Fruit fly (Drosophila melanogaster) whole organism, embryonic: ENCODE results near the gene CG5509.

Source experiments
- Asciz ChIP-seq: fragments of 200-800 bp; sonication (Bioruptor generic); optimal IDR thresholded peaks from 2 replicates; lab custom pipeline; 2017; ENCODE audit warnings: missing biosample characterization, mild to moderate bottlenecking, missing genetic modification characterization, missing genetic modification reagents
- C15 ChIP-seq: fragments of 200-800 bp; sonication (Bioruptor generic); IDR thresholded peaks from 3 replicates; pipeline ENCODE4 v1.3.6; 2022; ENCODE audit warnings: missing biosample characterization, missing genetic modification characterization
- CG10543 ChIP-seq: fragments of 200-800 bp; sonication (Bioruptor generic); optimal IDR thresholded peaks from 3 replicates; lab custom pipeline; 2017; ENCODE audit warnings: missing biosample characterization, mild to moderate bottlenecking, missing genetic modification characterization, moderate library complexity
- CG11456 ChIP-seq: fragments of 200-800 bp; sonication (Bioruptor generic); IDR thresholded peaks from 3 replicates; pipeline ENCODE4 v1.3.6; 2022; ENCODE audit warnings: missing biosample characterization, missing genetic modification characterization
- CG14710 ChIP-seq: fragments of 200-800 bp; sonication (Bioruptor generic); optimal IDR thresholded peaks from 3 replicates; lab custom pipeline; 2019; ENCODE audit warnings: missing biosample characterization, mild to moderate bottlenecking, missing genetic modification characterization, moderate library complexity
- CG15479 ChIP-seq: fragments of 200-800 bp; sonication (Bioruptor generic); optimal IDR thresholded peaks from 3 replicates; lab custom pipeline; 2019; ENCODE audit warnings: missing biosample characterization, mild to moderate bottlenecking, missing genetic modification characterization, moderate library complexity
- CG16813 ChIP-seq: fragments of 200-800 bp; sonication (Bioruptor generic); IDR thresholded peaks from 3 replicates; pipeline ENCODE4 v1.3.6; 2022; ENCODE audit warnings: missing biosample characterization, missing genetic modification characterization; ENCODE audit not compliant: partially characterized antibody
- CG18262 ChIP-seq: fragments of 200-800 bp; optimal IDR thresholded peaks from 3 replicates; lab custom pipeline; 2019; ENCODE audit warnings: missing biosample characterization, mild to moderate bottlenecking, missing genetic modification characterization, moderate library complexity
- CG2129 ChIP-seq: fragments of 200-800 bp; sonication (Bioruptor generic); IDR thresholded peaks from 2 replicates; pipeline ENCODE4 v1.3.6; 2022; ENCODE audit warnings: missing biosample characterization, missing genetic modification characterization; ENCODE audit not compliant: partially characterized antibody
- CG2202 ChIP-seq: fragments of 200-800 bp; sonication (Bioruptor generic); optimal IDR thresholded peaks from 2 replicates; lab custom pipeline; 2018; ENCODE audit warnings: missing biosample characterization, mild to moderate bottlenecking, missing genetic modification characterization
- CG2712 ChIP-seq: fragments of 200-800 bp; optimal IDR thresholded peaks from 3 replicates; lab custom pipeline; 2019; ENCODE audit warnings: missing biosample characterization, mild to moderate bottlenecking, missing genetic modification characterization, moderate library complexity
- CG31441 ChIP-seq: fragments of 200-800 bp; sonication (Bioruptor generic); IDR thresholded peaks from 2 replicates; pipeline ENCODE4 v1.3.6; 2022; ENCODE audit warnings: missing biosample characterization, missing genetic modification characterization
- CG33213 ChIP-seq: fragments of 200-800 bp; sonication (Bioruptor generic); optimal IDR thresholded peaks from 3 replicates; lab custom pipeline; 2016; ENCODE audit warnings: missing biosample characterization, missing genetic modification characterization
- CG34224 ChIP-seq: fragments of 200-800 bp; sonication (Bioruptor generic); IDR thresholded peaks from 3 replicates; pipeline ENCODE4 v1.3.6; 2022; ENCODE audit warnings: missing biosample characterization, missing genetic modification characterization; ENCODE audit not compliant: partially characterized antibody
- CG4424 ChIP-seq: fragments of 200-800 bp; sonication (Bioruptor generic); optimal IDR thresholded peaks from 3 replicates; lab custom pipeline; 2016; ENCODE audit warnings: missing biosample characterization, missing genetic modification characterization
- CG6175 ChIP-seq: fragments of 200-800 bp; sonication (Bioruptor generic); IDR thresholded peaks from 3 replicates; pipeline ENCODE4 v1.3.6; 2022; ENCODE audit warnings: missing biosample characterization, missing genetic modification characterization
- CG7745 ChIP-seq: fragments of 200-800 bp; sonication (Bioruptor generic); optimal IDR thresholded peaks from 2 replicates; lab custom pipeline; 2018; ENCODE audit warnings: missing biosample characterization, mild to moderate bottlenecking, missing genetic modification characterization, moderate library complexity
- CG8089 ChIP-seq: fragments of 200-800 bp; sonication (Bioruptor generic); optimal IDR thresholded peaks from 3 replicates; lab custom pipeline; 2016; ENCODE audit warnings: missing biosample characterization, missing genetic modification characterization
- E2f1 ChIP-seq: fragments of 200-800 bp; sonication (Bioruptor generic); IDR thresholded peaks from 2 replicates; pipeline ENCODE4 v1.3.6; 2022; ENCODE audit warnings: missing biosample characterization, missing genetic modification characterization
- Ets97D ChIP-seq: fragments of 200-800 bp; sonication (Bioruptor generic); optimal IDR thresholded peaks from 3 replicates; lab custom pipeline; 2016; ENCODE audit warnings: missing biosample characterization, missing genetic modification characterization
- Gsc ChIP-seq: fragments of 200-800 bp; sonication (Bioruptor generic); IDR thresholded peaks from 2 replicates; pipeline ENCODE4 v1.3.6; 2022; ENCODE audit warnings: missing biosample characterization, missing genetic modification characterization
- Hey ChIP-seq: fragments of 200-800 bp; sonication (Bioruptor generic); optimal IDR thresholded peaks from 3 replicates; lab custom pipeline; 2018; ENCODE audit warnings: missing biosample characterization, mild to moderate bottlenecking, missing genetic modification characterization
- HmgZ ChIP-seq: fragments of 200-800 bp; sonication (Bioruptor generic); optimal IDR thresholded peaks from 2 replicates; lab custom pipeline; 2018; ENCODE audit warnings: missing biosample characterization, mild to moderate bottlenecking, missing genetic modification characterization
- MBD-R2 ChIP-seq: fragments of 200-800 bp; sonication (Bioruptor generic); IDR thresholded peaks from 2 replicates; pipeline ENCODE4 v1.3.6; 2022; ENCODE audit warnings: missing biosample characterization, missing genetic modification characterization
- MTF-1 ChIP-seq: fragments of 200-800 bp; sonication (Bioruptor generic); optimal IDR thresholded peaks from 2 replicates; lab custom pipeline; 2018; ENCODE audit warnings: missing biosample characterization, mild to moderate bottlenecking, missing genetic modification characterization, borderline replicate concordance
- Oli ChIP-seq: fragments of 200-800 bp; sonication (Bioruptor generic); optimal IDR thresholded peaks from 2 replicates; lab custom pipeline; 2018; ENCODE audit warnings: missing biosample characterization, mild to moderate bottlenecking, missing genetic modification characterization, moderate library complexity
- Six4 ChIP-seq: fragments of 200-800 bp; sonication (Bioruptor generic); optimal IDR thresholded peaks from 2 replicates; lab custom pipeline; 2016; ENCODE audit warnings: missing biosample characterization, missing genetic modification characterization
- Ssrp ChIP-seq: fragments of 200-800 bp; sonication (Bioruptor generic); optimal IDR thresholded peaks from 2 replicates; lab custom pipeline; 2018; ENCODE audit warnings: missing biosample characterization, mild to moderate bottlenecking, missing genetic modification characterization, moderate library complexity
- abd-A ChIP-seq: fragments of 200-800 bp; sonication (Bioruptor generic); optimal IDR thresholded peaks from 3 replicates; lab custom pipeline; 2019; ENCODE audit warnings: missing biosample characterization, mild to moderate bottlenecking, missing genetic modification characterization, moderate library complexity
- az2 ChIP-seq: fragments of 200-800 bp; sonication (Bioruptor generic); optimal IDR thresholded peaks from 3 replicates; lab custom pipeline; 2016; ENCODE audit warnings: missing biosample characterization, missing genetic modification characterization
- ci ChIP-seq: fragments of 200-800 bp; sonication (Bioruptor generic); IDR thresholded peaks from 3 replicates; pipeline ENCODE4 v1.3.6; 2022; ENCODE audit warnings: missing biosample characterization, missing genetic modification characterization
- disco-r ChIP-seq: fragments of 200-800 bp; sonication (Bioruptor generic); optimal IDR thresholded peaks from 2 replicates; lab custom pipeline; 2016; ENCODE audit warnings: missing biosample characterization, missing genetic modification characterization
- dpn ChIP-seq, 2 experiments: fragments of 200-800 bp; sonication (Bioruptor generic); optimal IDR thresholded peaks; 3 replicates each; lab custom pipeline; 2016; ENCODE audit warnings: missing biosample characterization in 2 of 2, missing genetic modification characterization in 2 of 2
- dysf ChIP-seq: fragments of 200-800 bp; sonication (Bioruptor generic); IDR thresholded peaks from 3 replicates; pipeline ENCODE4 v1.3.6; 2022; ENCODE audit warnings: missing biosample characterization, missing genetic modification characterization
- exex ChIP-seq: fragments of 200-800 bp; sonication (Bioruptor generic); optimal IDR thresholded peaks from 4 replicates; lab custom pipeline; 2018; ENCODE audit warnings: missing biosample characterization, mild to moderate bottlenecking, missing genetic modification characterization, moderate library complexity
- inv ChIP-seq: fragments of 200-800 bp; sonication (Bioruptor generic); IDR thresholded peaks from 2 replicates; pipeline ENCODE4 v1.3.6; 2022; ENCODE audit warnings: missing biosample characterization, missing genetic modification characterization; ENCODE audit not compliant: partially characterized antibody
- knrl ChIP-seq: fragments of 200-800 bp; sonication (Bioruptor generic); IDR thresholded peaks from 3 replicates; pipeline ENCODE4 v1.3.6; 2022; ENCODE audit warnings: missing biosample characterization, missing genetic modification characterization; ENCODE audit not compliant: partially characterized antibody
- nerfin-1 ChIP-seq: fragments of 200-800 bp; sonication (Bioruptor generic); optimal IDR thresholded peaks from 3 replicates; lab custom pipeline; 2019; ENCODE audit warnings: missing biosample characterization, mild to moderate bottlenecking, missing genetic modification characterization, moderate library complexity
- pb ChIP-seq: fragments of 200-800 bp; sonication (Bioruptor generic); optimal IDR thresholded peaks from 3 replicates; lab custom pipeline; 2016; ENCODE audit warnings: missing biosample characterization, missing genetic modification characterization
- scrt ChIP-seq: fragments of 200-800 bp; sonication (Bioruptor generic); optimal IDR thresholded peaks from 2 replicates; lab custom pipeline; 2018; ENCODE audit warnings: missing biosample characterization, mild to moderate bottlenecking, missing genetic modification characterization, moderate library complexity
- sob ChIP-seq: fragments of 200-800 bp; sonication (Bioruptor generic); IDR thresholded peaks from 2 replicates; pipeline ENCODE4 v1.3.6; 2022; ENCODE audit warnings: missing biosample characterization, missing genetic modification characterization
- trh ChIP-seq: fragments of 200-800 bp; sonication (Bioruptor generic); optimal IDR thresholded peaks from 2 replicates; lab custom pipeline; 2016; ENCODE audit warnings: missing biosample characterization, missing genetic modification characterization
- vnd ChIP-seq: fragments of 200-800 bp; sonication (Bioruptor generic); IDR thresholded peaks from 3 replicates; pipeline ENCODE4 v1.3.6; 2022; ENCODE audit warnings: missing biosample characterization, missing genetic modification characterization; ENCODE audit not compliant: partially characterized antibody
- yki ChIP-seq: fragments of >200 bp; optimal IDR thresholded peaks from 3 replicates; lab custom pipeline; 2018
- zf30C ChIP-seq: fragments of 200-800 bp; sonication (Bioruptor generic); optimal IDR thresholded peaks from 3 replicates; lab custom pipeline; 2018; ENCODE audit warnings: missing biosample characterization, mild to moderate bottlenecking, missing genetic modification characterization

The CG5509 gene

dm6 chr3R:12456370-12456940, 4.2 kb downstream of the CG5509 start, which contains the start of gene trus (continued):
- TF ChIP-seq Six4 (GFP tag; lab: Kevin White, UChicago) (no peak), Hey (no peak), CG8089 (no peak), nerfin-1 (no peak), scrt (GFP tag; lab: Kevin White, UChicago) (no peak), pb (GFP tag; lab: Kevin White, UChicago) (no peak), CG6175 (GFP tag; lab: Robert Waterston, UW) (no peak), E2f1 (no peak), yki (lab: Kevin White, UChicago) (no peak), CG7745 (tag; lab: Kevin White, UChicago) (no peak), inv (peak; percentile 69), HmgZ (peak; percentile 14), exex (tag; lab: Kevin White, UChicago) (no peak), CG10543 (GFP tag; lab: Kevin White, UChicago) (no peak), MTF-1 (GFP tag; lab: Kevin White, UChicago) (no peak), Asciz (GFP tag; lab: Kevin White, UChicago) (no peak), Oli (tag; lab: Kevin White, UChicago) (no peak), ci (GFP tag; lab: Robert Waterston, UW) (no peak), az2 (GFP tag; lab: Kevin White, UChicago) (no peak), CG34224 (GFP tag; lab: Robert Waterston, UW) (peak; percentile 92), sob (no peak), CG18262 (tag; lab: Kevin White, UChicago) (no peak), CG31441 (GFP tag; lab: Robert Waterston, UW) (no peak), CG11456 (GFP tag; lab: Robert Waterston, UW) (no peak), CG14710 (tag; lab: Kevin White, UChicago) (peak; percentile 32), CG2129 (peak; percentile 78), CG2202 (no peak), trh (GFP tag; lab: Kevin White, UChicago) (no peak), MBD-R2 (peak; percentile 75), Gsc (no peak), vnd (GFP tag; lab: Robert Waterston, UW) (peak; percentile 76), CG2712 (no peak), C15 (GFP tag; lab: Robert Waterston, UW) (no peak), dysf (no peak), knrl (GFP tag; lab: Robert Waterston, UW) (peak; percentile 77; the same call in 2 of the 3 replicates), CG4424 (GFP tag; lab: Kevin White, UChicago) (no peak), Ets97D (GFP tag; lab: Kevin White, UChicago) (peak; percentile 4), CG33213 (GFP tag; lab: Kevin White, UChicago) (no peak), abd-A (tag; lab: Kevin White, UChicago) (no peak), zf30C (no peak), CG16813 (GFP tag; lab: Robert Waterston, UW) (peak; percentile 73), Ssrp (tag; lab: Kevin White, UChicago) (no peak), dpn (GFP tag; optimal IDR thresholded peaks at IDR 0.05; lab: Kevin White, UChicago) (no peak), disco-r (GFP tag; lab: Kevin White, UChicago) (no peak), CG15479 (GFP tag; lab: Kevin White, UChicago) (no peak)
